Worm (Caenorhabditis elegans) whole organism, early embryonic: ENCODE measurements around the gene srr-10.
"Not testable (repeated sequence)": the region's sequence is repeated elsewhere in the genome, so short reads cannot be mapped to it uniquely, and the experiment has no call there.

ENCODE experiments used
- B0310.2 ChIP-seq: sonication (generic microtip); optimal IDR thresholded peaks from 2 replicates; lab custom pipeline; 2016; ENCODE audit warnings: mild to moderate bottlenecking, missing genetic modification characterization, missing compliant biosample characterization
- F13C5.2 ChIP-seq: sonication (generic microtip); optimal IDR thresholded peaks from 2 replicates; lab custom pipeline; 2017; ENCODE audit warnings: mild to moderate bottlenecking, missing genetic modification characterization, inconsistent platforms, missing compliant biosample characterization
- aly-1 ChIP-seq: sonication (generic microtip); optimal IDR thresholded peaks from 2 replicates; lab custom pipeline; 2016; ENCODE audit warnings: missing genetic modification characterization, missing compliant biosample characterization
- ama-1 ChIP-seq: fragments of 150-350 bp; optimal IDR thresholded peaks from 2 replicates; lab custom pipeline; 2014
- ceh-13 ChIP-seq: fragments of 200-800 bp; sonication (Bioruptor generic); optimal IDR thresholded peaks from 2 replicates; lab custom pipeline; 2018; ENCODE audit warnings: mild to moderate bottlenecking, missing genetic modification characterization, missing compliant biosample characterization
- ceh-36 ChIP-seq: sonication (generic microtip); optimal IDR thresholded peaks from 2 replicates; lab custom pipeline; 2016; ENCODE audit warnings: missing genetic modification characterization, inconsistent platforms, missing compliant biosample characterization
- ets-7 ChIP-seq: sonication (generic microtip); optimal IDR thresholded peaks from 2 replicates; lab custom pipeline; 2016; ENCODE audit warnings: missing genotype, missing genetic modification characterization, missing compliant biosample characterization
- flt-1 ChIP-seq: fragments of 200-800 bp; sonication (Bioruptor generic); IDR thresholded peaks from 2 replicates; pipeline ENCODE4 v1.3.6; 2022; ENCODE audit warnings: missing genetic modification characterization, missing compliant biosample characterization
- hmbx-1 ChIP-seq: sonication (generic microtip); optimal IDR thresholded peaks from 2 replicates; lab custom pipeline; 2016; ENCODE audit warnings: mild to moderate bottlenecking, missing genetic modification characterization, missing compliant biosample characterization
- hmg-4 ChIP-seq: fragments of 200-800 bp; sonication (Bioruptor generic); optimal IDR thresholded peaks from 2 replicates; lab custom pipeline; 2018; ENCODE audit warnings: mild to moderate bottlenecking, missing genetic modification characterization, missing compliant biosample characterization
- hnd-1 ChIP-seq: sonication (generic microtip); optimal IDR thresholded peaks from 2 replicates; lab custom pipeline; 2016; ENCODE audit warnings: missing genetic modification characterization, missing compliant biosample characterization
- pes-1 ChIP-seq: fragments of 200-800 bp; sonication (Bioruptor generic); IDR thresholded peaks from 2 replicates; pipeline ENCODE4 v1.3.6; 2022; ENCODE audit warnings: missing genetic modification reagents, missing genetic modification characterization, missing compliant biosample characterization
- scrt-1 ChIP-seq: fragments of 200-800 bp; sonication (Bioruptor generic); IDR thresholded peaks from 2 replicates; pipeline ENCODE4 v1.3.6; 2022; ENCODE audit warnings: missing genetic modification characterization, missing compliant biosample characterization
- sea-1 ChIP-seq: fragments of 200-800 bp; sonication (Bioruptor generic); conservative IDR thresholded peaks from 2 replicates; pipeline ENCODE4 v1.3.6; 2022; ENCODE audit warnings: missing genetic modification characterization, missing compliant biosample characterization
- tbx-11 ChIP-seq: fragments of 200-800 bp; sonication (Bioruptor generic); IDR thresholded peaks from 2 replicates; pipeline ENCODE4 v1.3.6; 2022; ENCODE audit warnings: missing genetic modification characterization, missing compliant biosample characterization
- tbx-37 ChIP-seq: fragments of 200-800 bp; sonication (Bioruptor generic); conservative IDR thresholded peaks from 2 replicates; pipeline ENCODE4 v1.3.6; 2022; ENCODE audit warnings: missing genetic modification reagents, missing genetic modification characterization, missing compliant biosample characterization
- tra-4 ChIP-seq: sonication (generic microtip); optimal IDR thresholded peaks from 2 replicates; lab custom pipeline; 2017; ENCODE audit warnings: missing genetic modification characterization, missing compliant biosample characterization

The srr-10 gene

DNA sequence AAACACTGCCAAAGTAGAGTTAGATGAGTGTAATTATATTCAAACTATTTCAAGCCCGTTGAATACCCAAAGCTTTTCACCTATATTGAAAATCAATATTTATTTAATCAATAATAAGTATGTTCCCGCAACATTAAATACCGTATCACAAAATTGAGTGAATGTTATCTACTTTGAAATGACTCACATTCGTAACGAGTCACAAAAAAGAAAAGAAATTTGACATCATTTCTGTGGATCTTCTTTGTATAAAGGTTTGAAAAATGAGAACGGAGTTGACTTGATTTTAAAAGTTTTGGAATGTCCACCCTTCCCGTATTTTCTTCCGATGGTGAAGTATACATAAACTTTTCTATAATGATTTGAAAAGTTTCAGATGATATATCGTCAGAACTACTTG lies at the start of gene srr-10:
Gene srr-10 (plus strand): TSS at position 301 of the 400 bp plus-strand sequence.
- TF ChIP-seq flt-1 (no peak), scrt-1 (GFP tag; lab: Robert Waterston, UW) (no peak), hmbx-1 (tag; lab: Kevin White, UChicago) (no peak), B0310.2 (tag; lab: Kevin White, UChicago) (no peak), hmg-4 (GFP tag; lab: Kevin White, UChicago) (no peak), hnd-1 (tag; lab: Kevin White, UChicago) (no peak), tra-4 (no peak), pes-1 (GFP tag; lab: Robert Waterston, UW) (no peak), ets-7 (tag; lab: Kevin White, UChicago) (no peak), ceh-13 (GFP tag; lab: Kevin White, UChicago) (no peak), ama-1 (no peak), sea-1 (no peak), tbx-37 (GFP tag; lab: Robert Waterston, UW) (no peak), aly-1 (no peak), tbx-11 (GFP tag; lab: Robert Waterston, UW) (no peak), ceh-36 (tag; lab: Kevin White, UChicago) (no peak), F13C5.2 (no peak)

- TF ChIP-seq hnd-1 (tag; lab: Kevin White, UChicago) (no peak), tra-4 (no peak), flt-1 (no peak), ets-7 (tag; lab: Kevin White, UChicago) (no peak), scrt-1 (GFP tag; lab: Robert Waterston, UW) (no peak), sea-1 (no peak), tbx-37 (GFP tag; lab: Robert Waterston, UW) (no peak), ceh-36 (tag; lab: Kevin White, UChicago) (no peak), hmbx-1 (tag; lab: Kevin White, UChicago) (no peak), aly-1 (no peak), ceh-13 (GFP tag; lab: Kevin White, UChicago) (no peak), tbx-11 (GFP tag; lab: Robert Waterston, UW) (no peak), ama-1 (no peak), B0310.2 (tag; lab: Kevin White, UChicago) (no peak), F13C5.2 (no peak), pes-1 (GFP tag; lab: Robert Waterston, UW) (no peak), hmg-4 (GFP tag; lab: Kevin White, UChicago) (no peak)
These were observed 49.2 kb upstream of the srr-10 start, which contains the start of the genes nhr-94 and nhr-152 for ce11 chrV:7686189-7686588. nhr-94 (minus strand) TSS chrV:7686335. nhr-152 (plus strand) TSS chrV:7686350.

ce11 chrV:7689888-7690287 lies 45.5 kb upstream of the srr-10 start, which contains the start of gene C12D5.9:
C12D5.9 (minus strand) TSS chrV:7689988.
- no peak for TF ChIP-seq ama-1
- no peak for TF ChIP-seq tbx-37 (GFP tag; lab: Robert Waterston, UW)
- no peak for TF ChIP-seq pes-1 (GFP tag; lab: Robert Waterston, UW)
- no peak for TF ChIP-seq aly-1
- no peak for TF ChIP-seq ceh-13 (GFP tag; lab: Kevin White, UChicago)
- no peak for TF ChIP-seq hnd-1 (tag; lab: Kevin White, UChicago)
- no peak for TF ChIP-seq hmbx-1 (tag; lab: Kevin White, UChicago)
- no peak for TF ChIP-seq B0310.2 (tag; lab: Kevin White, UChicago)
- no peak for TF ChIP-seq hmg-4 (GFP tag; lab: Kevin White, UChicago)
- TF ChIP-seq tbx-11 (GFP tag; lab: Robert Waterston, UW): no peak
- TF ChIP-seq F13C5.2: no peak
- no peak for TF ChIP-seq flt-1
- TF ChIP-seq ceh-36 (tag; lab: Kevin White, UChicago): no peak
- no peak for TF ChIP-seq sea-1
- TF ChIP-seq ets-7 (tag; lab: Kevin White, UChicago): no peak
- TF ChIP-seq tra-4: no peak
- no peak for TF ChIP-seq scrt-1 (GFP tag; lab: Robert Waterston, UW)

ce11 chrV:7690637-7691036 lies 44.8 kb upstream of the srr-10 start:
- no peak for TF ChIP-seq ceh-36 (tag; lab: Kevin White, UChicago)
- TF ChIP-seq hmg-4 (GFP tag; lab: Kevin White, UChicago): no peak

DNA sequence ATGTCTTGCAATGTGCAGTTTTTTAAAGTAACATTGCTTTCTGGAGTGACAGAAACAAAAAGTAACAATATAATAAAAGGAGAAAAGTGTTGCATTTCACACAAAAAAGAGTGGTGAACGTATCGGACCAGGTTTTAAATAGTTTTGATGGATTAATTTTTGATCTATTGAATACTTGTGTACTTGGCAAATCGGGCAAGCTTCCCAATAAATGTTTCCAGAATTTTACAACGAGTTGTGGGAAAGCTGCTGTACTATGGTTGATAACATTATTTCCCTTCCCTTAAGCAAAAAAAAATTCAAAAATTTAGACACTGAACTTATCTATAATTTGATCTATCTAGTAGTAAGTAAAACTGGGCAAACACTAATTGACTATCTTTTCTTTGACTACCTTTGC lies 42.0 kb upstream of the srr-10 start, which contains the start of gene C12D5.10:
Gene C12D5.10 (minus strand): TSS at position 101 of the 400 bp plus-strand sequence.
- no peak for TF ChIP-seq ets-7 (tag; lab: Kevin White, UChicago)
- TF ChIP-seq hnd-1 (tag; lab: Kevin White, UChicago): no peak
- TF ChIP-seq hmg-4 (GFP tag; lab: Kevin White, UChicago): no peak
- TF ChIP-seq tbx-37 (GFP tag; lab: Robert Waterston, UW): no peak
- TF ChIP-seq sea-1: no peak
- no peak for TF ChIP-seq F13C5.2
- TF ChIP-seq ama-1: no peak
- TF ChIP-seq B0310.2 (tag; lab: Kevin White, UChicago): no peak
- no peak for TF ChIP-seq aly-1
- TF ChIP-seq pes-1 (GFP tag; lab: Robert Waterston, UW): no peak
- no peak for TF ChIP-seq tbx-11 (GFP tag; lab: Robert Waterston, UW)
- no peak for TF ChIP-seq tra-4
- no peak for TF ChIP-seq hmbx-1 (tag; lab: Kevin White, UChicago)
- no peak for TF ChIP-seq ceh-13 (GFP tag; lab: Kevin White, UChicago)
- no peak for TF ChIP-seq scrt-1 (GFP tag; lab: Robert Waterston, UW)
- no peak for TF ChIP-seq flt-1
- no peak for TF ChIP-seq ceh-36 (tag; lab: Kevin White, UChicago)

- no peak for TF ChIP-seq hnd-1 (tag; lab: Kevin White, UChicago)
- TF ChIP-seq F13C5.2: no peak
- TF ChIP-seq ceh-36 (tag; lab: Kevin White, UChicago): no peak
These were observed 38.6 kb upstream of the srr-10 start, which contains the start of gene ZK105.3 for ce11 chrV:7696842-7697241. ZK105.3 (plus strand) TSS chrV:7697142.

DNA sequence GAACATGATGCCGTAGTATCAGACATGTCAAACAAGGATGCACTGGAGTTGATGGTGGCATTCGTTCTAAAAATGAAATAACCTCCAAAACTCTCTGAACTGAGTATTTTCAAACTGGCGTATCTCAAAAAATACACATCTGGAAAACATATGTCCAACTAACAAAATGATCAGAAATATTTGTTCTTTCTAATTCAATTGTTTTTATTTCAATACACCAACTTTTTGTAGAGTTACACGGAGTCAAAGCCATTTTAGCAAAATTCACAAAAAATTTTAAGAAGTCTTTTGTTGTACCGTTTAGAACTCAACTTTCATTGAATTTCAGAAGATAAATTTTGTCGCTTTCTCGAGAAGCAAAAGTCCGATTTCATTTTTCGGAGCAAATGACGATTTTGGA lies 31.9 kb upstream of the srr-10 start, which contains the start of gene srsx-40:
Gene srsx-40 (minus strand): TSS at position 101 of the 400 bp plus-strand sequence.
- not testable (repeated sequence) for TF ChIP-seq tbx-11 (GFP tag; lab: Robert Waterston, UW); ama-1; flt-1
